Worm (Caenorhabditis elegans) whole organism, early embryonic: ENCODE results near the gene ugt-52.

ENCODE experiments used
- B0310.2 ChIP-seq: sonication (generic microtip); optimal IDR thresholded peaks from 2 replicates; lab custom pipeline; 2016; ENCODE audit warnings: mild to moderate bottlenecking, missing genetic modification characterization, missing compliant biosample characterization
- F13C5.2 ChIP-seq: sonication (generic microtip); optimal IDR thresholded peaks from 2 replicates; lab custom pipeline; 2017; ENCODE audit warnings: mild to moderate bottlenecking, missing genetic modification characterization, inconsistent platforms, missing compliant biosample characterization
- aly-1 ChIP-seq: sonication (generic microtip); optimal IDR thresholded peaks from 2 replicates; lab custom pipeline; 2016; ENCODE audit warnings: missing genetic modification characterization, missing compliant biosample characterization
- ama-1 ChIP-seq: fragments of 150-350 bp; optimal IDR thresholded peaks from 2 replicates; lab custom pipeline; 2014
- ceh-13 ChIP-seq: fragments of 200-800 bp; sonication (Bioruptor generic); optimal IDR thresholded peaks from 2 replicates; lab custom pipeline; 2018; ENCODE audit warnings: mild to moderate bottlenecking, missing genetic modification characterization, missing compliant biosample characterization
- ceh-36 ChIP-seq: sonication (generic microtip); optimal IDR thresholded peaks from 2 replicates; lab custom pipeline; 2016; ENCODE audit warnings: missing genetic modification characterization, inconsistent platforms, missing compliant biosample characterization
- ets-7 ChIP-seq: sonication (generic microtip); optimal IDR thresholded peaks from 2 replicates; lab custom pipeline; 2016; ENCODE audit warnings: missing genotype, missing genetic modification characterization, missing compliant biosample characterization
- flt-1 ChIP-seq: fragments of 200-800 bp; sonication (Bioruptor generic); IDR thresholded peaks from 2 replicates; pipeline ENCODE4 v1.3.6; 2022; ENCODE audit warnings: missing genetic modification characterization, missing compliant biosample characterization
- hmbx-1 ChIP-seq: sonication (generic microtip); optimal IDR thresholded peaks from 2 replicates; lab custom pipeline; 2016; ENCODE audit warnings: mild to moderate bottlenecking, missing genetic modification characterization, missing compliant biosample characterization
- hmg-4 ChIP-seq: fragments of 200-800 bp; sonication (Bioruptor generic); optimal IDR thresholded peaks from 2 replicates; lab custom pipeline; 2018; ENCODE audit warnings: mild to moderate bottlenecking, missing genetic modification characterization, missing compliant biosample characterization
- hnd-1 ChIP-seq: sonication (generic microtip); optimal IDR thresholded peaks from 2 replicates; lab custom pipeline; 2016; ENCODE audit warnings: missing genetic modification characterization, missing compliant biosample characterization
- pes-1 ChIP-seq: fragments of 200-800 bp; sonication (Bioruptor generic); IDR thresholded peaks from 2 replicates; pipeline ENCODE4 v1.3.6; 2022; ENCODE audit warnings: missing genetic modification reagents, missing genetic modification characterization, missing compliant biosample characterization
- scrt-1 ChIP-seq: fragments of 200-800 bp; sonication (Bioruptor generic); IDR thresholded peaks from 2 replicates; pipeline ENCODE4 v1.3.6; 2022; ENCODE audit warnings: missing genetic modification characterization, missing compliant biosample characterization
- sea-1 ChIP-seq: fragments of 200-800 bp; sonication (Bioruptor generic); conservative IDR thresholded peaks from 2 replicates; pipeline ENCODE4 v1.3.6; 2022; ENCODE audit warnings: missing genetic modification characterization, missing compliant biosample characterization
- tbx-11 ChIP-seq: fragments of 200-800 bp; sonication (Bioruptor generic); IDR thresholded peaks from 2 replicates; pipeline ENCODE4 v1.3.6; 2022; ENCODE audit warnings: missing genetic modification characterization, missing compliant biosample characterization
- tbx-37 ChIP-seq: fragments of 200-800 bp; sonication (Bioruptor generic); conservative IDR thresholded peaks from 2 replicates; pipeline ENCODE4 v1.3.6; 2022; ENCODE audit warnings: missing genetic modification reagents, missing genetic modification characterization, missing compliant biosample characterization
- tra-4 ChIP-seq: sonication (generic microtip); optimal IDR thresholded peaks from 2 replicates; lab custom pipeline; 2017; ENCODE audit warnings: missing genetic modification characterization, missing compliant biosample characterization

The ugt-52 gene

DNA sequence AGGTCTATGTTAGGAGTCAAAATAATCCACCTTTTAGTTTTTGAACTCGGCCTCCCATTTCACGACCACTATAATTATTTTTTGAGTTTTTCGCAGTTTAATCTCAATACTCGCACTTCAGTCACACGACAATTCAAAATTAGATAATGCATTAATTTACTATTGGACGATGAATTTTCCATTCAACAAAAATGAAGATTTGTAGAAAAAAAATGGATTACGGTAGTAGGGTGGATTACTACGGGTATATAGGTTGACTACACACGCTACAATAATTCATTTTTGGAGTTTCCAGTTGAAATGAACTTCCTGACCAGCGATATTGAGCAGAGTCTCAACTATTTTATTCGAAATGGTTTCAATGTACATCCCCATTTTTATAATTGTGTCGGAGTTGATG is 22.2 kb upstream of the ugt-52 start, which contains the start of gene srt-23:
Gene srt-23, plus strand, starts transcription at position 301 of the 400 bp plus-strand sequence.
- TF ChIP-seq pes-1 = no peak

DNA sequence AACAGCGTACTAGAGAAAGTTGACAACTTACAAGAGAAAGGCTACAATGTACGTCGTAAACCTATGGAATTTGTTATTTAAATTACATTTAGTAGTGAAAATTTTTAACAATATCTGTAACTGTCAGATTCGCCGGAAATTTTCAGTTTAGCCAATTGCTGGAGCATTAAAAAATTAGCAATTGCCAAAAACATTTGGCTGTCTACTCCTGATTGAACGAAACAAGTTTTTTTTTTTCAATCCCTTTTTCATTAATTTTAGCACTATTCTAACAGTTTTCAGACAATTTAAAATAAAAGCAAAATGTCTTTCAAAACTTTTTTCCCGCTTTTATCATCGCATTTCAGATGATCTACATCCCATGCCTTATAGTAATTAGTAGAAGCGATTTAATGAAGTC is 21.6 kb upstream of the ugt-52 start:
- TF ChIP-seq hnd-1 (tag; lab: Kevin White, UChicago) (no peak), tbx-37 (GFP tag; lab: Robert Waterston, UW) (no peak), aly-1 (no peak), sea-1 (GFP tag; lab: Robert Waterston, UW) (no peak), F13C5.2 (tag; lab: Kevin White, UChicago) (no peak), tbx-11 (GFP tag; lab: Robert Waterston, UW) (no peak), ets-7 (no peak), ama-1 (lab: Kevin White, UChicago) (no peak), hmbx-1 (no peak)

DNA sequence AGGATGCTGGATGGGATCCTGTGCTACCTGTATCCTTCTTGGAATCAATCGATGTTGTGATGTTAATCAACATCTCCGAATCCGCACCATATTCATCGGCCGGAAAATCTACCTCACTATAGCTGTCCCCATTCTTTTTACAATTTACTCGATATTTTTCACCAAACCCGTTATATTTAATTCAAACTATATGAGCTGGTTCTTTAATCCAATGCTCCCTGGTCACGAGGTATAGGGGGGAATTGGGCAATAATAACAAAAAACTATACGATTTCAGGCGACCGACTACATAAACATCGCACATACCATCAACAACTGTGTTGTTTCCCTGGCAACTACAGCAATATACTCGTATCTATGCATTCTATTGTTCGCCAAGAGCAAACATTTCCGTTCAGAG is 21.0 kb upstream of the ugt-52 start:
- TF ChIP-seq hmg-4 (GFP tag; lab: Kevin White, UChicago) (no peak), tbx-37 (GFP tag; lab: Robert Waterston, UW) (no peak)

DNA sequence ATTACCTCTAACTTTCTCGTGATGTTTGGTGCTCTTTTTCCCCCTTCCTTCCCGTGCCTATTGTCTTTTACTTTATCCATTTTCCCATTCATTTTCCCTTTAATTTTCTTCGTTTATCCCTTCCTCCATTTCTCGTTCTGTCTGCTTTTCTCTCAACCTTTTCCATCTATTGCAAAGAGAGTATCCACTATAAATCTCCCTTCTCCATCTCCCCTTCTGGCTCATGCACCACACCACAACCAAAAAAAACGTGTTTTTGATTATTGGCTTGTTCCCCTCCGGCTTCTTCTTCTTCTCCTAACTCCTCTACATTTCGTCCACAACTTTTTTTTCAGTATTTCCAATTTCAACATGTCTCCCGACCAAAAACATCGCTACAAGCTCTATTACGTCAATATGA is 18.3 kb upstream of the ugt-52 start, which contains the start of gene gst-40:
Gene gst-40, plus strand, starts transcription at position 236 of the 400 bp plus-strand sequence.
- no peak for TF ChIP-seq ama-1 (lab: Kevin White, UChicago)
- TF ChIP-seq hmg-4 (GFP tag; lab: Kevin White, UChicago) = no peak
- no peak for TF ChIP-seq tbx-11 (GFP tag; lab: Robert Waterston, UW)
- no peak for TF ChIP-seq tbx-37 (GFP tag; lab: Robert Waterston, UW)
- TF ChIP-seq ceh-36 (tag; lab: Kevin White, UChicago) = no peak
- TF ChIP-seq B0310.2 (tag; lab: Kevin White, UChicago) = no peak
- no peak for TF ChIP-seq hnd-1 (tag; lab: Kevin White, UChicago)
- TF ChIP-seq ets-7 = no peak

DNA sequence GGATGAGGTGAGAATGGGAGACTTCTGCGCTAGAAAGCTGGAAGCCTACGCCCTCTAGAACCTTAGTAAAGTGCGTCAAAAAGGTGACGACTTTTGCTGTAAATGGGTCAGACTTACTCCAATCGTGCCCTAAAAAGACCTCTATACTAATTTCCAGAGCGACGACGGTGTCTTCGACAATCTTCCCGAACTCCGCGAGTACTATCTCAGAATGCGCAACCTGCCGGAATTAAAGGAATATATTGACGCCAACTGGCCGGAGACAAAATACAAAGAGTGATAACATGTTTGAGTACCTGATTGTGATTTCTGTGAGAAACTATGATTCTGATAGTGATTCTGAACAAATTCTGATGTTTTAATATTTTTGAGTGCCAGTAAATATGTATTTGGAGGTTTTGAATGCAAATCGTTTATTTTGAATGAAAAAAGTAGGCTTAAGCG is 16.5 kb upstream of the ugt-52 start:
- no peak for TF ChIP-seq tbx-11 (GFP tag; lab: Robert Waterston, UW)
- no peak for TF ChIP-seq sea-1 (GFP tag; lab: Robert Waterston, UW)
- no peak for TF ChIP-seq hmg-4 (GFP tag; lab: Kevin White, UChicago)
- no peak for TF ChIP-seq ama-1 (lab: Kevin White, UChicago)

DNA sequence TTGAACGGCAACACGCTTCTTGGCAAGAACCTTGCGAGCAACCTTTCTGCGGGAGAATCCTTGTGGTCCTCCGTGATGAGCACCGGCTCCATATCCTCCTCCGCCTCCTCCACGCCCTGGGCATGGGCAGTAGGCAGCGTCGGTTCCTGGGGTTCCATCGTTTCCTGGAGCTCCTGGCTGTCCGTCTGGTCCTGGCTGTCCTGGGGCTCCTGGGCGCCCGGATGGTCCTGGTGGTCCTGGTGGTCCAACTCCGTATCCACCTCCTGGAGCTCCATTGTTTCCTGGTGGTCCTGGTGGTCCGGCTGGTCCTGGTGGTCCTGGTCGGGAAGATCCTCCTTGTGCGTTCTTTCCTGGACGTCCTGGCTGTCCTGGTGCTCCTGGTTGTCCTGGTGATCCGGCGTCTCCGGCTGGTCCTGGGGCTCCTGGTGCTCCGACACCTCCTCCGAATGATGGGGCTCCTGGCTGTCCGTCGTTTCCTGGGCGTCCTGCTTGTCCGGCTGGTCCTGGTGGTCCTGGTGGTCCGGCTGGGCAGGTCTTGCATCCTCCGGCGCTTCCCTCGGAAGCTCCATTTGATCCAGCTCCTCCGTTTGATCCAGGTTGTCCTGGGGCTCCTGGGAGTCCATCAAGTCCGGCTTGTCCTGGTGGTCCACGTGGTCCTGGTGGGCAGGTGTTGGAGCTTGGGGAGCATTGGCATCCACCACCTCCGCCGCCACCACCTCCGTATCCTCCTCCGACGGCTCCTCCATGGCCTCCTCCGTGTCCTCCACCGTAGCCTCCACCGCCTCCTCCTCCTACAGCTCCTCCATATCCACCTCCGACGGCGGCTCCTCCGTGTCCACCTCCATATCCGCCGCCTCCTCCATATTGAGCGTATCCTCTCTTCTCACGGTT is 15.9 kb upstream of the ugt-52 start:
- TF ChIP-seq F13C5.2 (tag; lab: Kevin White, UChicago) = no peak
- TF ChIP-seq pes-1 = no peak
- TF ChIP-seq hnd-1 (tag; lab: Kevin White, UChicago) = no peak
- no peak for TF ChIP-seq aly-1
- no peak for TF ChIP-seq tbx-11 (GFP tag; lab: Robert Waterston, UW)
- TF ChIP-seq ama-1 (lab: Kevin White, UChicago) = no peak
- TF ChIP-seq tra-4 (tag; lab: Kevin White, UChicago) = no peak
- no peak for TF ChIP-seq hmg-4 (GFP tag; lab: Kevin White, UChicago)
- no peak for TF ChIP-seq scrt-1 (GFP tag; lab: Robert Waterston, UW)
- TF ChIP-seq ets-7 = no peak
- no peak for TF ChIP-seq tbx-37 (GFP tag; lab: Robert Waterston, UW)
- no peak for TF ChIP-seq flt-1 (GFP tag; lab: Robert Waterston, UW)
- TF ChIP-seq sea-1 (GFP tag; lab: Robert Waterston, UW) = no peak
- no peak for TF ChIP-seq ceh-36 (tag; lab: Kevin White, UChicago)
- no peak for TF ChIP-seq ceh-13

DNA sequence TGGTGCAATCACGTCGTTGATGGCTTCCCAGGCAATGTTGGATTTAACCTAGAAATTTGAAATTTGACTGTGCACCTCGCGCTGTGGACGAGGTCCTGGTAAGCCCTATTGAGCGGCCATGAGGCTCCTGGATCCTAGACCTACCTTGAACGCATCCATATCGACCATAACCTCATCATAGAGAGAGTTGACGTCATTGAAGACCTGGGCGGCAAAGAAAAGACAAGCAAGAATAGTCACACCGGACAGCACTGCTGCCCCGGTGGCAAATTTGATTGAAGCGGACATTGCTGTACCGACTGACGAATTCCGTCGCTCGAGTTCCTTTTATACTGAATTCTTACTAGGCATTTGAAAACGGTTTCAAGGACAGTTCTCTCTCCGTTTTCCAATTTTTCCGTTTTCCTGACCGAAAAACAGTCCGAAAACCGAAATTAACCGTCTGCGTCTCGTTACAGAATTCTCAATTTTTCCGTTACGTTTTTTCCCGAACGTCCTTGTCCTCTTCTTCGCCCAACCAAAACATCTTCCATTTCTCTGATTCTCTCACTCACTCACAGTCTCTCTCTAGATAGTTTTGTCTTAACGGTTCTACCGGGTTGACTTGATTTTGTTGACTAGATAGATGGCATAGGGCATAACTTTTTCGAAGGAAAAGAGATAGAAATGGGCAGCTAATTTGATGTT is 15.1 kb upstream of the ugt-52 start, which contains the start of gene col-103:
Gene col-103, minus strand, starts transcription at position 302 of the 687 bp plus-strand sequence.
- no peak for TF ChIP-seq hmg-4 (GFP tag; lab: Kevin White, UChicago)
- no peak for TF ChIP-seq scrt-1 (GFP tag; lab: Robert Waterston, UW)
- TF ChIP-seq flt-1 (GFP tag; lab: Robert Waterston, UW) = no peak
- TF ChIP-seq ceh-36 (tag; lab: Kevin White, UChicago) = no peak
- no peak for TF ChIP-seq pes-1
- no peak for TF ChIP-seq sea-1 (GFP tag; lab: Robert Waterston, UW)
- no peak for TF ChIP-seq hmbx-1
- no peak for TF ChIP-seq aly-1
- no peak for TF ChIP-seq ets-7
- no peak for TF ChIP-seq tbx-11 (GFP tag; lab: Robert Waterston, UW)
- TF ChIP-seq F13C5.2 (tag; lab: Kevin White, UChicago) = no peak

DNA sequence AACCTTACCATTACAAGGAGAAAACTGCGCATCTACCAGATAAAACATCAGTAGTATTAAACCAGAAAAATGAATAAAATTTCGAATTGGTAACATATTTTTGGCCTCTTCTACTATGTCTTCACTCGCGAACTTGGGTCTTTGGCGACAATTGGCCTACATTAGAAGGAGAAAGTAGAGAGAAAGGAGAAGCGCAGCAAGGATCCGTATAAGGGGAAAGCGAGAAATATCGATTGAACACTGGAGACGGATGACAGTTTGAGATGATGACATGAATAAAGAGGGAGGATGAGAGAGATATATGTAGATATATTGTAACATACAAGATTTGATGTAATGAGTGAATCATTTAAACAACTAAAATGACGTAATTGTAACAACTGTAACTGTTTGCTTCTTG is 10.3 kb upstream of the ugt-52 start, which contains the start of gene F56B3.2:
Gene F56B3.2, minus strand, starts transcription at position 273 of the 400 bp plus-strand sequence.
- TF ChIP-seq B0310.2 (tag; lab: Kevin White, UChicago) (no peak), ama-1 (lab: Kevin White, UChicago) (no peak), ets-7 (no peak), aly-1 (no peak), hnd-1 (tag; lab: Kevin White, UChicago) (no peak), F13C5.2 (tag; lab: Kevin White, UChicago) (no peak), ceh-13 (no peak), scrt-1 (GFP tag; lab: Robert Waterston, UW) (no peak)
